Worm (Caenorhabditis elegans): ENCODE data around the gene B0432.1.
A peak's percentile ranks its signal among the peaks of the same experiment; 100 is the strongest.

The B0432.1 gene

DNA sequence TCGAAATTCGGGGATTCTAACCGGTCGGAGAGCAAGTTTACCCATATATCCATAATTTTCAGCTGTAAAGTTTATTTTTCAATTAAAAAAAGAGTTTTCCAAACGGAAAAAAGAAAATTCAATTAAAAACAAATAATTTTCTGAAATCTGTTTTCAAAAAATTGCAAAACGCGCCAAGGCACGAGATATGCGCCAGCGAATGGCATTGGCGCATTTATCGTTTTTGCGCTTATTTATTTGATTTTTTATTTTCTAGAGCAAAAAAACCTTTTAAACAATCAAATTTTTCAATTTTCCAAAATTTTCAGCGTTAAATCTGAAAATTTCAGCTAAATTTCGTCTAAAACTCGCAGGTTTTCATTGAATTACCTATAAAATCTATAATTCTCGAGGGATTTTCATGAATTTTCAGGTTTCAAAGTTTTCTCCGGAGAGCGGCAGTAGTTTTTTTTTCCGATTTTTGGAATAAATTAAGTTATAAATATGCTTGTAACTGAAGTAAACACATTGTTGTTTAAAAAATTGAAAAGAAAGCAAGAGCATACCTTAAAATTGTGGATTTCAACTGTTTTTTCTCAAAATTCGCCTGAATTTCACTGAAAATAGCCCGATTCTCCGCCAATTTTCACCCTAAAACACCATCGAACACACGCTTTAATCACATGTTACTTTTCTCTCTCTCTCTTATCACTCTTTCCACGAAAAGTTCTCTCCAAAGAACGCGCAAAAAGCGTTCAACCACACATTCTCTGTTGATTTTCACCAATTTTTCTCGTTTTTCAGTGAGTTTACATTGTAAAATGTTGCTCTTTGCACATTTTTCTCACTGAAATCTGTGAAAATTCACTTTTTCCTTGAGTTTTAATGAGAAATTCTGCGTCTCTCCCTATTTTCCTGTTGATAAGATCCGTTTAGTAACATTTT is 11.3 kb upstream of the B0432.1 start, which contains the start of gene B0432.10 (continued):
- TF ChIP-seq rbr-2 (tag; optimal IDR thresholded peaks at IDR 0.05) (peak; percentile 64), zfp-2 (tag; optimal IDR thresholded peaks at IDR 0.05) (no peak), aha-1 (tag) (peak; percentile 95), cey-2 (tag; optimal IDR thresholded peaks at IDR 0.05; ENCODE audit: borderline replicate concordance, insufficient read depth) (no peak), T26A8.4 (GFP tag; IDR thresholded peaks at IDR 0.05) (peak; percentile 69; the same call in 1 of the 2 replicates), mep-1 (tag; optimal IDR thresholded peaks at IDR 0.05) (peak; percentile 79), F10B5.3 (tag; optimal IDR thresholded peaks at IDR 0.05) (peak; percentile 51), jun-1 (tag; optimal IDR thresholded peaks at IDR 0.05) (no peak), dmd-6 (GFP tag; IDR thresholded peaks at IDR 0.05) (peak; percentile 71), snpc-4 (tag; optimal IDR thresholded peaks at IDR 0.05) (no peak), F37D6.2 (tag; optimal IDR thresholded peaks at IDR 0.05) (peak; percentile 46), arid-1 (GFP tag; conservative IDR thresholded peaks at IDR 0.05) (0 out of 2 replicates have a peak, but pooled peaks have one; percentile 44), hlh-11 (tag; optimal IDR thresholded peaks at IDR 0.05) (peak; percentile 64), hmg-1.1 (GFP tag; IDR thresholded peaks at IDR 0.05) (peak; percentile 42; the same call in 1 of the 2 replicates), nhr-102 (tag; optimal IDR thresholded peaks at IDR 0.05) (peak; percentile 33), tra-1 (GFP tag; IDR thresholded peaks at IDR 0.05) (no peak), duxl-1 (tag; optimal IDR thresholded peaks at IDR 0.05; ENCODE audit: poor library complexity) (peak; percentile 61)

DNA sequence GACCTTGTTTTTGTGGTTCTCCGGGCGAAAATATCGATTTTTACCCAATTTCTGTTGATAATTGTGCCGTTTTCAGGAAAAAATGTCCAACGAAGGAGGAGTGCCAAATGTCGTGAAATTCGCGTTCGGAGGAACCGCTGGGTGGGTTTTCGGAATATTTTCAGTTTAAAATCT is 10.8 kb upstream of the B0432.1 start, which contains the start of gene misc-1:
Gene misc-1 (plus strand): TSS at position 75 of the 174 bp plus-strand sequence.
- no peak for TF ChIP-seq nhr-10 (tag; optimal IDR thresholded peaks at IDR 0.05)
- no peak for TF ChIP-seq ztf-7 (tag; optimal IDR thresholded peaks at IDR 0.05)
- TF ChIP-seq ceh-44 (GFP tag; IDR thresholded peaks at IDR 0.05), result no peak
- no peak for TF ChIP-seq lin-13 (GFP tag; optimal IDR thresholded peaks at IDR 0.05)
- no peak for TF ChIP-seq unc-130 (GFP tag; optimal IDR thresholded peaks at IDR 0.05)
- no peak for TF ChIP-seq hlh-11 (tag; optimal IDR thresholded peaks at IDR 0.05)
- TF ChIP-seq nhr-11 (tag; optimal IDR thresholded peaks at IDR 0.05), result no peak
- no peak for TF ChIP-seq set-16 (GFP tag; IDR thresholded peaks at IDR 0.05)
- no peak for TF ChIP-seq unc-39 (tag; optimal IDR thresholded peaks at IDR 0.05)
- no peak for TF ChIP-seq unc-62 (GFP tag; optimal IDR thresholded peaks at IDR 0.05 in 1 of 2)
- TF ChIP-seq unc-62 (tag; optimal IDR thresholded peaks at IDR 0.05), result no peak
- TF ChIP-seq nhr-42 (GFP tag; IDR thresholded peaks at IDR 0.05), result no peak

DNA sequence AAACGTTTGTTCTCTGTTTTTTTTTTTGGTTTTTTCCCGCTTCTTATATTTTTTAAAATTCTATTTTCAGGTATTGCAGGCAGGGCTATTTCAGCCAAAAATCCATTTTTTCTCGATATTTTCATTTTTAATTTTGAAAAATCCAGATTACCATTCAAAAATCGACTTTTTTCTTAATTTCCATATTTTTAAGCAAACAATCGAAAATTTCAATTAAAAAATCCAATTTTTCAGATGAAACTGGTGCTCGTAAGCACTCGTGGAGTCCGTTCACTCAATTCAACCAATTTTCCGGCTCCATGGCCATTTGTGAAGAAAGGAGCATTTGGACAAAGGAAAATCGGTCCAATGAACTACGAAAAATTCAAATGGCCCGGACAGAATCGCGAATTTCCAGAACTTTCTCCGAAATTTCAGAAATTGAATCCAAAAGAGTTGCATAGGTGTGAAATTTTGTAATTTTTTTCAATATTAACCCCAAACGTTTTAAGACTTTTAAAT is 8.4 kb upstream of the B0432.1 start, which contains the start of gene mrpl-41:
Gene mrpl-41 (plus strand): TSS at position 235 of the 501 bp plus-strand sequence.
- peak; percentile 23 for TF ChIP-seq sdz-12 (GFP tag; optimal IDR thresholded peaks at IDR 0.05)
- TF ChIP-seq snpc-1.2 (GFP tag; IDR thresholded peaks at IDR 0.05), result 0 out of 2 replicates have a peak, but pooled peaks have one; percentile 14
- no peak for TF ChIP-seq daf-12 (tag; optimal IDR thresholded peaks at IDR 0.05)
- no peak for TF ChIP-seq lin-38 (GFP tag; IDR thresholded peaks at IDR 0.05)
- TF ChIP-seq T26A8.4 (GFP tag; IDR thresholded peaks at IDR 0.05), result peak; percentile 46; the same call in 1 of the 2 replicates
- peak; percentile 61; the same call in 1 of the 2 replicates for TF ChIP-seq nhr-42 (GFP tag; IDR thresholded peaks at IDR 0.05)

DNA sequence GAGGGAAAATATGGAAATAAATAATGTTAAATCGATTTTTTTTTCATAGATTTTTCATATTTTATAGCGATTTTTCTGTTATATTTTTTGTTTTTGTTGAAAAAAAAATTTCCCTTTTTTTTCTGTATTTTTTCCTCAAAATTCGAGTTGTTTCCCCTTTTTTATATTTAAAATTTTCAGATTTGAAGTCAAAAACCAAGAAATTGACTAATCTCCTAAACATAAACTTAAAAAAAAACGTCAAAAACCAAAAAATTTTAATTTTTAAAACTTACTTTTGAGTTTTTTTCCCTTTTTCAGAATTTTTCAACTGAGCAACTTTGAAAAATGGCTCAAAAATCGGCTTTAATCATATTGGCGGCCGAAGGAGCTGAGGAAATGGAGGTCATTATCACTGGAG is 6.9 kb upstream of the B0432.1 start, which contains the start of gene djr-1.1:
Gene djr-1.1 (plus strand): TSS at position 301 of the 400 bp plus-strand sequence.
- TF ChIP-seq daf-8 (GFP tag; IDR thresholded peaks at IDR 0.05) (no peak), php-3 (GFP tag; IDR thresholded peaks at IDR 0.05) (no peak), lin-38 (GFP tag; IDR thresholded peaks at IDR 0.05) (no peak), snpc-4 (tag; optimal IDR thresholded peaks at IDR 0.05) (no peak), lir-3 (tag; optimal IDR thresholded peaks at IDR 0.05) (no peak), madf-5 (GFP tag; IDR thresholded peaks at IDR 0.05) (no peak), nhr-48 (tag; optimal IDR thresholded peaks at IDR 0.05) (no peak), lsy-2 (tag; optimal IDR thresholded peaks at IDR 0.05) (no peak), T26A8.4 (GFP tag; IDR thresholded peaks at IDR 0.05) (no peak), jun-1 (tag; optimal IDR thresholded peaks at IDR 0.05) (no peak), F37D6.2 (tag; optimal IDR thresholded peaks at IDR 0.05) (no peak), ztf-7 (tag; optimal IDR thresholded peaks at IDR 0.05) (no peak)

Measured in whole organism, L4 larva.